Worm (Caenorhabditis elegans): ENCODE measurements around the gene ttr-21.

- TF ChIP-seq spr-3 (GFP tag; optimal IDR thresholded peaks at IDR 0.05) (no peak), rbr-2 (tag; optimal IDR thresholded peaks at IDR 0.05) (no peak), T26A8.4 (GFP tag; IDR thresholded peaks at IDR 0.05) (no peak), lin-39 (tag; optimal IDR thresholded peaks at IDR 0.05) (no peak), F10B5.3 (tag; optimal IDR thresholded peaks at IDR 0.05) (no peak), lsy-2 (tag; optimal IDR thresholded peaks at IDR 0.05) (no peak), daf-19 (GFP tag; conservative IDR thresholded peaks at IDR 0.05) (no peak), mes-2 (tag; optimal IDR thresholded peaks at IDR 0.05; ENCODE audit: poor library complexity, severe bottlenecking) (no peak), nhr-25 (tag; optimal IDR thresholded peaks at IDR 0.05; ENCODE audit: borderline replicate concordance, insufficient read depth) (no peak), mxl-3 (GFP tag; optimal IDR thresholded peaks at IDR 0.05) (no peak), dpl-1 (GFP tag; optimal IDR thresholded peaks at IDR 0.05) (no peak), egl-27 (tag; optimal IDR thresholded peaks at IDR 0.05) (no peak)
Measured at ce11 chrV:13839433-13839832, 14.8 kb downstream of the ttr-21 start, which contains the start of gene F55B12.10.

All from whole organism, L4 larva.